Worm (Caenorhabditis elegans): ENCODE measurements around the gene adh-1.

adh-1 gene

DNA sequence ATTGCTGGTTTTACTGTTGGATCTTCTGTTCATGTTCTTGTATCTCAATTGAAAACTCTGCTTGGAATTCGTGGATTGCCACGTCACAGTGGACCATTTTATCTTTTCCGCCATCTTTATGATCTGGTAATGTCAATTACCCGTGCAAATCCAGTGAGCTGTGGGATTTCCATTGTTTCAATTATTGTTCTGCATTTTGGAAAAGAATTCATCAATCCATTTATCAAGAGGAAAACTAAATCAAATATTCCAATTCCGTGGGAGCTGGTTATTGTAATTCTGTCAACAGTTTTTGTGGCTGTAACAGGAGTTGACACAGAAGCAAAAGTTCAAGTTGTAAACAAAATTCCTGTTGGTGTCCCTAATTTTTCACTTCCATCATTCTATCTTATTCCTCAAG lies 11.4 kb upstream of the adh-1 start:
- TF ChIP-seq mep-1 (tag; optimal IDR thresholded peaks at IDR 0.05): no peak
- TF ChIP-seq flh-1 (GFP tag; optimal IDR thresholded peaks at IDR 0.05): no peak
- TF ChIP-seq nhr-2 (tag; optimal IDR thresholded peaks at IDR 0.05): no peak
- no peak for TF ChIP-seq nhr-237 (tag; optimal IDR thresholded peaks at IDR 0.05)
- no peak for TF ChIP-seq elt-3 (tag; optimal IDR thresholded peaks at IDR 0.05)
- no peak for TF ChIP-seq ceh-43 (GFP tag; optimal IDR thresholded peaks at IDR 0.05)
- no peak for TF ChIP-seq ceh-83 (GFP tag; optimal IDR thresholded peaks at IDR 0.05)
- no peak for TF ChIP-seq mab-5 (tag; optimal IDR thresholded peaks at IDR 0.05)
- no peak for TF ChIP-seq unc-62 (GFP tag; optimal IDR thresholded peaks at IDR 0.05)
- no peak for TF ChIP-seq mls-2 (tag; optimal IDR thresholded peaks at IDR 0.05)

DNA sequence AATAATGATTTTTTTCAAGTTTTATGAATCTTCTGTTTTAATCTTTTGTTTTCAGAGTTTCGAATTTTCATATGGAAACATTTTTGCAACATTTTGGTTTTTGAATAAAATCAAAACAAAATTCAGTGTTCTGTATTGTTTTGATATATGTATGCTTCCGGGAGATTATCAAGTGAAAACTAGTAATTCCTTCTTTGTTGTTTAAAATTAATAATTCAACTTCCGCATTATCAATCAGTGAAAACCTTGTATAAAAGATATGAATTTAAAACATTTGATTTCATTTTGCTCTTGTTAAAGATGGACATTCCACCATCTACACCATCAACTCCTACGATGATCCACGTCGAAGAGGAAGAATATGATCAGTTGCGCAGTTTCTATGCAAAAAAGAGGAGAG lies 8.3 kb upstream of the adh-1 start, which contains the start of gene sulp-5:
Gene sulp-5, plus strand, starts transcription at position 301 of the 400 bp plus-strand sequence.
- TF ChIP-seq unc-62 (GFP tag; optimal IDR thresholded peaks at IDR 0.05) (no peak), drap-1 (GFP tag; optimal IDR thresholded peaks at IDR 0.05) (no peak), elt-3 (tag; optimal IDR thresholded peaks at IDR 0.05) (no peak), cnd-1 (tag; optimal IDR thresholded peaks at IDR 0.05) (no peak), mep-1 (tag; optimal IDR thresholded peaks at IDR 0.05) (no peak), blmp-1 (tag; optimal IDR thresholded peaks at IDR 0.05) (no peak), sem-2 (GFP tag; optimal IDR thresholded peaks at IDR 0.05) (no peak), nhr-237 (tag; optimal IDR thresholded peaks at IDR 0.05) (no peak), flh-1 (GFP tag; optimal IDR thresholded peaks at IDR 0.05) (no peak), nhr-2 (tag; optimal IDR thresholded peaks at IDR 0.05) (no peak), ceh-43 (GFP tag; optimal IDR thresholded peaks at IDR 0.05) (no peak), tbx-8 (GFP tag; optimal IDR thresholded peaks at IDR 0.05) (no peak)

DNA sequence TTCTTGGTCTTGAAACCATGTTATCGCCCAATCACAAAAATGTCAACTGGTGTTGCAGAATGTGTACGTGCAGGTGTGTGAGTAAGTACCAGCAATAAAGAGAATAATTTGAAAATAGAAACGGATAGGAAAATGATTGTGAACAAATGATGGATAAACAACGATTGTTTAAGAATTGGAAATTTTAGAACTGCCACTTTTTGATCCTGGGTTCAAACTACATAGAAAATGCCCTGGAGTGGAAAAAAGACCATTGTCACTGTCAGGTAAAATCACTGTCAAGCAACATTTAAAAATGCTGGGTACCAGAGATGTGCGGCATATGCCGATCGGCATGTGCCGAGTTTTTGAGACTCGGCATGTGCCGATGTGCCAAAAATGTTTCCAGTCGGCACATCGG lies 4.8 kb upstream of the adh-1 start:
- no peak for TF ChIP-seq tbx-8 (GFP tag; optimal IDR thresholded peaks at IDR 0.05)
- TF ChIP-seq zip-8 (tag; optimal IDR thresholded peaks at IDR 0.05): no peak
- no peak for TF ChIP-seq elt-1 (tag; optimal IDR thresholded peaks at IDR 0.05; ENCODE audit: borderline replicate concordance, insufficient read depth)
- TF ChIP-seq nhr-2 (tag; optimal IDR thresholded peaks at IDR 0.05): no peak
- TF ChIP-seq ham-2 (GFP tag; optimal IDR thresholded peaks at IDR 0.05): no peak
- no peak for TF ChIP-seq blmp-1 (tag; optimal IDR thresholded peaks at IDR 0.05)
- TF ChIP-seq unc-39 (tag; optimal IDR thresholded peaks at IDR 0.05): no peak
- no peak for TF ChIP-seq mep-1 (tag; optimal IDR thresholded peaks at IDR 0.05)
- no peak for TF ChIP-seq pha-4 (tag; optimal IDR thresholded peaks at IDR 0.05)
- no peak for TF ChIP-seq nhr-28 (tag; optimal IDR thresholded peaks at IDR 0.05)
- no peak for TF ChIP-seq mls-2 (tag; optimal IDR thresholded peaks at IDR 0.05)
- no peak for TF ChIP-seq drap-1 (GFP tag; optimal IDR thresholded peaks at IDR 0.05)
- no peak for TF ChIP-seq lin-13 (tag; optimal IDR thresholded peaks at IDR 0.05)
- no peak for TF ChIP-seq lin-32 (GFP tag; optimal IDR thresholded peaks at IDR 0.05)
- no peak for TF ChIP-seq nhr-76 (tag; optimal IDR thresholded peaks at IDR 0.05)
- TF ChIP-seq bed-3 (GFP tag; optimal IDR thresholded peaks at IDR 0.05): no peak

DNA sequence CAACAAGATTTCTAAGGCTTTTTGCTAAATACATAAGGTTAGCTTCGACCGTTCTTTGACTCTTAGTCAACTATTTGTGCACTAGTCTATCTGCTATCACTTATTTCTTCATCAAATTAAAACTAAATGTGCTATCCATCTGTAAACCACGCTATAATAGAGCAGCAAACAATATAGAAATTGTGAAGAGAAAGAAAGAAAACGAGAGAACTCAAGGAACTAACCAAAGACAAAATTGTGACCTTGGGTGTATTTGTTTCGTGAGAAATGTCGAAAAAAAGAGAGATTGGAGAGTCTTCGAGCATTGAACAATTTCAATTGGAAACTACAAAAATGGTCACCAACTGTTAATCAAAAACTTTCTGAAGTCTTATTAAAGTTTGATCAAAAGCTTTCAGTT lies 3.0 kb upstream of the adh-1 start:
- no peak for TF ChIP-seq M03D4.4 (tag; optimal IDR thresholded peaks at IDR 0.05)
- TF ChIP-seq ham-2 (GFP tag; optimal IDR thresholded peaks at IDR 0.05): no peak

DNA sequence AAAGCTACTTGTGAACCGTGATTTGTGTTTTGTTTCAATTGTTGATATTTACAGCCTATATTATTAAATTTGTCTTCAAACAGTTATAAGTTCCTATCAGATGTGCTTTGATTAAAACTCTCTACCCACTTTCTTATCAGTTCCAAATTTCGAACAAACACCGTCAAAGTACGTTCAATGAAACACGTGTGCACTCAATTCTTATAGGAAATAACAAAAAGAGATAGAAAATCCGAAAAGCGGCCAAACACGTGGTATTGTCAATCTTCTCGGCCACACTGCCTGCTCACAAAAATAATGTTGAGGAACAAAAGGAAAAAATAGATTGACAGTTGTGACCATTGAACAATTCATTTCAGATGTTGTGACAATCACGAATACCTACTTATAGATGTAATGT lies 2.1 kb upstream of the adh-1 start:
- TF ChIP-seq cnd-1 (tag; optimal IDR thresholded peaks at IDR 0.05): no peak
- no peak for TF ChIP-seq ceh-43 (GFP tag; optimal IDR thresholded peaks at IDR 0.05)
- no peak for TF ChIP-seq mep-1 (tag; optimal IDR thresholded peaks at IDR 0.05)
- no peak for TF ChIP-seq ceh-39 (tag; optimal IDR thresholded peaks at IDR 0.05)
- no peak for TF ChIP-seq lsy-2 (tag; optimal IDR thresholded peaks at IDR 0.05)
- no peak for TF ChIP-seq mab-5 (tag; optimal IDR thresholded peaks at IDR 0.05)
- TF ChIP-seq ces-1 (GFP tag; optimal IDR thresholded peaks at IDR 0.05): no peak
- no peak for TF ChIP-seq tbx-8 (GFP tag; optimal IDR thresholded peaks at IDR 0.05)
- TF ChIP-seq hlh-1 (tag; optimal IDR thresholded peaks at IDR 0.05): no peak
- TF ChIP-seq elt-3 (tag; optimal IDR thresholded peaks at IDR 0.05): no peak
- no peak for TF ChIP-seq drap-1 (GFP tag; optimal IDR thresholded peaks at IDR 0.05)
- no peak for TF ChIP-seq bed-3 (GFP tag; optimal IDR thresholded peaks at IDR 0.05)
- no peak for TF ChIP-seq elt-1 (tag; optimal IDR thresholded peaks at IDR 0.05; ENCODE audit: borderline replicate concordance, insufficient read depth)
- TF ChIP-seq nhr-28 (tag; optimal IDR thresholded peaks at IDR 0.05): no peak

DNA sequence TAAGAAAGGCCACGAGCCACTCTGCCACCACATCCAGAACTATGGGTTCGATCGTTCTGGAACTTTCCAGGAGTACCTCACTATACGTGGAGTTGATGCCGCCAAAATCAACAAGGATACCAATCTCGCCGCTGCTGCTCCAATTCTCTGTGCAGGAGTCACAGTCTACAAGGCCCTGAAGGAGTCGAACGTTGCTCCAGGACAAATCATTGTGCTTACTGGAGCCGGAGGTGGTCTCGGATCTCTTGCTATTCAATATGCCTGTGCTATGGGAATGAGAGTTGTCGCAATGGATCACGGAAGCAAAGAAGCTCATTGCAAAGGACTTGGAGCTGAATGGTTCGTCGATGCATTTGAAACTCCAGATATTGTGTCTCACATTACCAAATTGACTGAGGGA lies 608 bp downstream of the adh-1 start:
- TF ChIP-seq M03D4.4 (tag; optimal IDR thresholded peaks at IDR 0.05) (no peak), cnd-1 (tag; optimal IDR thresholded peaks at IDR 0.05) (no peak), tbx-8 (GFP tag; optimal IDR thresholded peaks at IDR 0.05) (no peak), lin-32 (GFP tag; optimal IDR thresholded peaks at IDR 0.05) (no peak), mls-2 (tag; optimal IDR thresholded peaks at IDR 0.05) (no peak), sptf-1 (tag; optimal IDR thresholded peaks at IDR 0.05) (no peak), ham-2 (GFP tag; optimal IDR thresholded peaks at IDR 0.05) (no peak), lsy-2 (tag; optimal IDR thresholded peaks at IDR 0.05) (no peak), elt-1 (tag; optimal IDR thresholded peaks at IDR 0.05; ENCODE audit: borderline replicate concordance, insufficient read depth) (no peak), drap-1 (GFP tag; optimal IDR thresholded peaks at IDR 0.05) (no peak), unc-120 (tag; optimal IDR thresholded peaks at IDR 0.05; ENCODE audit: poor library complexity, severe bottlenecking) (no peak), bed-3 (GFP tag; optimal IDR thresholded peaks at IDR 0.05) (no peak), ceh-83 (GFP tag; optimal IDR thresholded peaks at IDR 0.05) (no peak), ces-1 (GFP tag; optimal IDR thresholded peaks at IDR 0.05) (no peak), flh-1 (GFP tag; optimal IDR thresholded peaks at IDR 0.05) (no peak), nhr-237 (tag; optimal IDR thresholded peaks at IDR 0.05) (no peak), elt-3 (tag; optimal IDR thresholded peaks at IDR 0.05) (no peak), pha-4 (tag; optimal IDR thresholded peaks at IDR 0.05) (no peak), nhr-2 (tag; optimal IDR thresholded peaks at IDR 0.05) (no peak), snpc-4 (tag; optimal IDR thresholded peaks at IDR 0.05) (no peak)

Data from whole organism, mixed stage, embryonic.